Worm (Caenorhabditis elegans) whole organism, L3 larva: ENCODE measurements around the gene fat-6.

Experiments used
- aly-2 ChIP-seq: fragments of 150-350 bp; optimal IDR thresholded peaks from 2 replicates; lab custom pipeline; 2014; ENCODE audit warnings: missing biosample characterization, missing genetic modification characterization
- ama-1 ChIP-seq: fragments of 150-350 bp; optimal IDR thresholded peaks from 2 replicates; lab custom pipeline; 2018
- ceh-28 ChIP-seq: fragments of 150-350 bp; optimal IDR thresholded peaks from 2 replicates; lab custom pipeline; 2014; ENCODE audit warnings: missing biosample characterization, missing genetic modification reagents, missing genetic modification characterization
- ceh-82 ChIP-seq: fragments of 150-350 bp; optimal IDR thresholded peaks from 2 replicates; lab custom pipeline; 2014; ENCODE audit warnings: missing biosample characterization, missing genetic modification characterization
- ceh-9 ChIP-seq: sonication (generic microtip); optimal IDR thresholded peaks from 2 replicates; lab custom pipeline; 2018; ENCODE audit warnings: missing biosample characterization, missing genetic modification characterization
- egl-27 ChIP-seq: sonication (generic microtip); optimal IDR thresholded peaks from 4 replicates; lab custom pipeline; 2017; ENCODE audit warnings: missing biosample characterization, missing genetic modification reagents, missing genetic modification characterization
- elt-1 ChIP-seq: fragments of 150-350 bp; optimal IDR thresholded peaks from 2 replicates; lab custom pipeline; 2014; ENCODE audit warnings: missing biosample characterization, missing genetic modification characterization
- elt-2 ChIP-seq: sonication (generic microtip); optimal IDR thresholded peaks from 2 replicates; lab custom pipeline; 2016; ENCODE audit warnings: missing genetic modification reagents, mild to moderate bottlenecking, missing genetic modification characterization, missing compliant biosample characterization
- fkh-10 ChIP-seq: sonication (generic microtip); optimal IDR thresholded peaks from 2 replicates; lab custom pipeline; 2017; ENCODE audit warnings: missing biosample characterization, missing genetic modification reagents, missing genetic modification characterization
- fkh-2 ChIP-seq: fragments of 150-350 bp; optimal IDR thresholded peaks from 2 replicates; lab custom pipeline; 2014; ENCODE audit warnings: missing biosample characterization, missing genetic modification reagents, missing genetic modification characterization
- fos-1 ChIP-seq: fragments of 150-350 bp; optimal IDR thresholded peaks from 2 replicates; lab custom pipeline; 2014; ENCODE audit warnings: missing biosample characterization, missing genetic modification characterization
- jun-1 ChIP-seq: fragments of 150-350 bp; optimal IDR thresholded peaks from 2 replicates; lab custom pipeline; 2014; ENCODE audit warnings: missing biosample characterization, missing genetic modification reagents, missing genetic modification characterization
- lin-39 ChIP-seq: fragments of 150-350 bp; optimal IDR thresholded peaks from 2 replicates; lab custom pipeline; 2018; ENCODE audit warnings: missing biosample characterization, missing genetic modification reagents, missing genetic modification characterization
- mdl-1 ChIP-seq: fragments of 150-350 bp; optimal IDR thresholded peaks from 2 replicates; lab custom pipeline; 2014; ENCODE audit warnings: missing biosample characterization, missing genetic modification characterization
- mml-1 ChIP-seq: fragments of 150-350 bp; sonication (generic microtip); optimal IDR thresholded peaks from 3 replicates; lab custom pipeline; 2014; ENCODE audit warnings: missing biosample characterization, missing genetic modification characterization
- nhr-23 ChIP-seq: fragments of 150-350 bp; optimal IDR thresholded peaks from 2 replicates; lab custom pipeline; 2014; ENCODE audit warnings: missing biosample characterization, missing genetic modification reagents, missing genetic modification characterization
- nhr-25 ChIP-seq: sonication (generic microtip); optimal IDR thresholded peaks from 2 replicates; lab custom pipeline; 2017; ENCODE audit warnings: missing biosample characterization, missing genetic modification characterization
- nhr-43 ChIP-seq: sonication (generic microtip); optimal IDR thresholded peaks from 2 replicates; lab custom pipeline; 2016; ENCODE audit warnings: mild to moderate bottlenecking, missing genetic modification characterization, missing compliant biosample characterization; ENCODE audit not compliant: poor library complexity, severe bottlenecking
- nhr-67 ChIP-seq: fragments of 150-350 bp; optimal IDR thresholded peaks from 2 replicates; lab custom pipeline; 2014; ENCODE audit warnings: missing biosample characterization, missing genetic modification characterization
- nhr-76 ChIP-seq: fragments of 150-350 bp; sonication (generic microtip); optimal IDR thresholded peaks from 5 replicates; lab custom pipeline; 2014; ENCODE audit warnings: missing biosample characterization, missing genetic modification characterization
- pha-4 ChIP-seq: fragments of 150-350 bp; optimal IDR thresholded peaks from 2 replicates; lab custom pipeline; 2014; ENCODE audit warnings: missing biosample characterization, missing genetic modification reagents, missing genetic modification characterization
- pqm-1 ChIP-seq: fragments of 150-350 bp; optimal IDR thresholded peaks from 2 replicates; lab custom pipeline; 2017; ENCODE audit warnings: missing biosample characterization, missing genetic modification characterization, inconsistent platforms
- skn-1 ChIP-seq: fragments of 150-350 bp; optimal IDR thresholded peaks from 2 replicates; lab custom pipeline; 2014; ENCODE audit warnings: missing biosample characterization, missing genetic modification characterization
- unc-39 ChIP-seq: sonication (generic microtip); optimal IDR thresholded peaks from 4 replicates; lab custom pipeline; 2017; ENCODE audit warnings: missing biosample characterization, missing genetic modification characterization
- unc-62 ChIP-seq: fragments of 150-350 bp; sonication (generic microtip); optimal IDR thresholded peaks from 4 replicates; lab custom pipeline; 2014; ENCODE audit warnings: missing biosample characterization, missing genetic modification reagents, missing genetic modification characterization
- zag-1 ChIP-seq: fragments of 150-350 bp; optimal IDR thresholded peaks from 2 replicates; lab custom pipeline; 2014; ENCODE audit warnings: missing biosample characterization, missing genetic modification characterization
- ztf-11 ChIP-seq: fragments of 150-350 bp; optimal IDR thresholded peaks from 2 replicates; lab custom pipeline; 2014; ENCODE audit warnings: missing biosample characterization, missing genetic modification characterization

Gene fat-6

DNA sequence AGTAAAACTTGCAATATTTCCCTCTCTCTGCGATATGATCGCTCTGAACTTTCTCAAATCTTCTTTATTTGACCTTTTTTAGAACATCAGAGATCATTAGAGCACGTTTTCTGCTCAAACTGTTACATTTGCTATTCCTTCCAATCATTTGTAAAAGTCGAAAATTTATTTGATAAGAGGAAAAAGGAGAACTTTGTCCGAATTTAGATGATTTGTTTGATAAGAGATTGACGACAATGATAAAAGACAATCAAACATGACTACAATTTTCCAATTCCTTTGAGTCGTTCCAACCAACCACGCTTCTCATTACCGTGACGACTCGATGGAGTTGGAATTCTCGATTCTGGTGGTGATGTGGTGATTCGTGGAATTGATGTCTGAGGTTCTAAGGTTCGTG lies 2.4 kb upstream of the fat-6 start:
- TF ChIP-seq elt-2 (tag; lab: Kevin White, UChicago) (peak; percentile 90), fkh-2 (tag; lab: Kevin White, UChicago) (no peak), pqm-1 (tag; lab: Kevin White, UChicago) (peak; percentile 90), jun-1 (tag; lab: Kevin White, UChicago) (peak; percentile 1), skn-1 (tag; lab: Kevin White, UChicago) (no peak), pha-4 (tag; lab: Kevin White, UChicago) (peak; percentile 44), lin-39 (tag; lab: Kevin White, UChicago) (no peak)

- TF ChIP-seq pqm-1 (tag; lab: Kevin White, UChicago) (peak; percentile 91), pha-4 (tag; lab: Kevin White, UChicago) (peak; percentile 88), fkh-10 (GFP tag; lab: Kevin White, UChicago) (no peak), ceh-28 (peak; percentile 24), mdl-1 (tag; lab: Kevin White, UChicago) (no peak), nhr-76 (tag; lab: Kevin White, UChicago) (no peak), mml-1 (no peak), elt-2 (tag; lab: Kevin White, UChicago) (peak; percentile 83), jun-1 (tag; lab: Kevin White, UChicago) (peak; percentile 7)
Measured at ce11 chrIV:11916907-11917306, 1.4 kb upstream of the fat-6 start, which contains the start of gene ZK822.10. Gene ZK822.10, plus strand, starts transcription at chrIV:11917137.

ce11 chrIV:11915768-11916453 lies 424 bp upstream of the fat-6 start, which contains the start of gene ZK822.9:
Gene ZK822.9, plus strand, starts transcription at chrIV:11915947.
- TF ChIP-seq pqm-1 (tag; lab: Kevin White, UChicago) (peak; percentile 29), nhr-67 (tag; lab: Kevin White, UChicago) (no peak), unc-39 (tag; lab: Kevin White, UChicago) (no peak), egl-27 (tag; lab: Kevin White, UChicago) (peak; percentile 12), elt-2 (tag; lab: Kevin White, UChicago) (peak; percentile 69), mml-1 (no peak), ama-1 (lab: Kevin White, UChicago) (peak; percentile 42), nhr-23 (peak; percentile 7), unc-62 (no peak), pha-4 (tag; lab: Kevin White, UChicago) (peak; percentile 73), ceh-82 (tag; lab: Kevin White, UChicago) (no peak), nhr-43 (tag; lab: Kevin White, UChicago) (no peak), zag-1 (tag; lab: Kevin White, UChicago) (no peak)

ce11 chrIV:11914260-11914836 lies 1.1 kb downstream of the fat-6 start:
- TF ChIP-seq aly-2 (no peak), ama-1 (lab: Kevin White, UChicago) (peak; percentile 31)

ce11 chrIV:11913295-11913940 lies 2.1 kb downstream of the fat-6 start:
- peak; percentile 25 for TF ChIP-seq pqm-1 (tag; lab: Kevin White, UChicago)
- peak; percentile 39 for TF ChIP-seq aly-2
- no peak for TF ChIP-seq skn-1 (tag; lab: Kevin White, UChicago)
- TF ChIP-seq ceh-9 (tag; lab: Kevin White, UChicago) = no peak
- TF ChIP-seq elt-2 (tag; lab: Kevin White, UChicago) = peak; percentile 44

DNA sequence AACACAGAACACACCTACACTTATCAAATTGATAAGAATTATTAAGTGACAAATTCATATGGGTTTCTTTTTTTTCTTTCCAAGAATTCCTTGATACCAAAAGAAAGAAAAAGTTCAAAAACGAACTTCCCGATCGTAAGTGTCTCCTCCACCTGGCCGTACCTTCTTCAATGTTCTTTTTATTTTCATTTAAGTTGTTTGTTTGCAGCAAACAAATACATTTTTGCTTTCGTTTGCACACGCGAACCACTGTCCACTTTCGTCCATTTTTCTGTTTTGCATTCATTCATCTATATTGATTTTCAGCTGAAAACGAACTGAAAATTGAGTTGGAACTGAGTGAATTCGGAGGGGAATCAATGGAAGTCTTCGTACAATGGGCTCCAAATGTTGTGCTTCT lies 3.8 kb downstream of the fat-6 start, which contains the start of gene VZK822L.2:
TSS of gene VZK822L.2 (plus strand) at position 301 of the 400 bp plus-strand sequence.
- TF ChIP-seq mml-1 (no peak), elt-2 (tag; lab: Kevin White, UChicago) (peak; percentile 43), pqm-1 (tag; lab: Kevin White, UChicago) (peak; percentile 39)

ce11 chrIV:11908733-11909132 lies 6.8 kb downstream of the fat-6 start:
- TF ChIP-seq elt-1 (tag; lab: Kevin White, UChicago) = peak; percentile 24
- no peak for TF ChIP-seq nhr-25 (tag; lab: Kevin White, UChicago)
- TF ChIP-seq fos-1 (tag; lab: Kevin White, UChicago) = no peak
- TF ChIP-seq ztf-11 (tag; lab: Kevin White, UChicago) = no peak
- no peak for TF ChIP-seq lin-39 (tag; lab: Kevin White, UChicago)
- TF ChIP-seq unc-62 = no peak
- TF ChIP-seq egl-27 (tag; lab: Kevin White, UChicago) = no peak
- TF ChIP-seq nhr-23 = peak; percentile 49
